Worm (Caenorhabditis elegans) whole organism, mixed stage, embryonic: ENCODE measurements around the gene nas-18.

ENCODE experiments used
- ceh-43 ChIP-seq: fragments of 200-800 bp; sonication (Bioruptor generic); optimal IDR thresholded peaks from 2 replicates; lab custom pipeline; 2018; ENCODE audit warnings: mild to moderate bottlenecking, missing genetic modification characterization, moderate library complexity, missing compliant biosample characterization
- elt-3 ChIP-seq: fragments of 150-350 bp; optimal IDR thresholded peaks from 2 replicates; lab custom pipeline; 2014; ENCODE audit warnings: missing biosample characterization, missing genetic modification characterization
- ham-2 ChIP-seq: fragments of 200-800 bp; sonication (Bioruptor generic); optimal IDR thresholded peaks from 2 replicates; lab custom pipeline; 2018; ENCODE audit warnings: mild to moderate bottlenecking, missing genetic modification characterization, missing compliant biosample characterization
- lin-13 ChIP-seq: fragments of 150-350 bp; optimal IDR thresholded peaks from 2 replicates; lab custom pipeline; 2014; ENCODE audit warnings: missing biosample characterization, missing genetic modification characterization
- nhr-12 ChIP-seq: fragments of 150-350 bp; optimal IDR thresholded peaks from 2 replicates; lab custom pipeline; 2014; ENCODE audit warnings: missing biosample characterization, missing genetic modification characterization
- pha-4 ChIP-seq: fragments of 150-350 bp; optimal IDR thresholded peaks from 2 replicates; lab custom pipeline; 2018; ENCODE audit warnings: missing biosample characterization, missing genetic modification reagents, missing genetic modification characterization
- unc-62 ChIP-seq: fragments of 150-350 bp; optimal IDR thresholded peaks from 2 replicates; lab custom pipeline; 2014; ENCODE audit warnings: missing biosample characterization, missing genetic modification reagents, missing genetic modification characterization

DNA sequence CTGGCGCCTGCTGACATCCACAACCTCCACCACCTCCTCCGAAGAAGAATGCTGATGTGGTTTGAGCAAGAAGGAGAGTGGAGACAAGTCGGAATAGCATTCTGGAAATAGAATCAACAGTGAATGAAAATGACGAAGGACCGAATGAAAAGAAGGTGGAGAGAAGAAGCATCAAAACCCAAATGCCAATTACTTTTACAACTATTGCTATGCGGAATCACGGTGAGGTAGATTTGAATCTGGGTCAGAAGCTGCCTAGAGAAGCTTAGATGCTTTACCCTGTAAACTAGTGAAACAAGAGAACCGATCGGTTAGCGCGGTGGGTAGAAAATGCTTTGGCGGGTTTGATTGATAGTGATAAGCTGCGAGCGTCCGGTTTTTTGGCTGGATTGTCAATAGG lies 49.3 kb upstream of the nas-18 start, which contains the start of gene grl-7:
- TF ChIP-seq unc-62 (GFP tag; lab: Kevin White, UChicago) (no peak), nhr-12 (tag; lab: Kevin White, UChicago) (no peak), ceh-43 (no peak), lin-13 (tag; lab: Kevin White, UChicago) (no peak), ham-2 (no peak), elt-3 (tag; lab: Kevin White, UChicago) (no peak), pha-4 (tag; lab: Kevin White, UChicago) (no peak)
